Fruit fly (Drosophila melanogaster) whole organism, embryonic: ENCODE results near the gene CCAP.

Source experiments
- Abd-B ChIP-seq: fragments of 200-800 bp; sonication (Bioruptor generic); optimal IDR thresholded peaks from 2 replicates; lab custom pipeline; 2018; ENCODE audit warnings: missing biosample characterization, mild to moderate bottlenecking, missing genetic modification characterization, moderate library complexity
- Ada2b ChIP-seq: fragments of 200-800 bp; sonication (Bioruptor generic); IDR thresholded peaks from 2 replicates; pipeline ENCODE4 v1.3.6; 2022; ENCODE audit warnings: missing biosample characterization, missing genetic modification characterization
- Asciz ChIP-seq: fragments of 200-800 bp; sonication (Bioruptor generic); optimal IDR thresholded peaks from 2 replicates; lab custom pipeline; 2017; ENCODE audit warnings: missing biosample characterization, mild to moderate bottlenecking, missing genetic modification characterization, missing genetic modification reagents
- Atf3 ChIP-seq: fragments of 200-800 bp; sonication (Bioruptor generic); optimal IDR thresholded peaks from 3 replicates; lab custom pipeline; 2016; ENCODE audit warnings: missing biosample characterization, missing genetic modification characterization
- Bdp1 ChIP-seq: fragments of 200-800 bp; sonication (Bioruptor generic); optimal IDR thresholded peaks from 3 replicates; lab custom pipeline; 2016; ENCODE audit warnings: missing biosample characterization, missing genetic modification characterization
- CG10462 ChIP-seq: fragments of 200-800 bp; sonication (Bioruptor generic); optimal IDR thresholded peaks from 2 replicates; lab custom pipeline; 2016; ENCODE audit warnings: missing biosample characterization, missing genetic modification characterization
- CG14014 ChIP-seq: fragments of 200-800 bp; sonication (Bioruptor generic); IDR thresholded peaks from 2 replicates; pipeline ENCODE4 v1.3.6; 2022; ENCODE audit warnings: missing biosample characterization, missing genetic modification characterization
- CG14441 ChIP-seq: fragments of 200-800 bp; sonication (Bioruptor generic); IDR thresholded peaks from 2 replicates; pipeline ENCODE4 v1.3.6; 2022; ENCODE audit warnings: missing biosample characterization, missing genetic modification characterization
- CG15696 ChIP-seq: fragments of 200-800 bp; sonication (Bioruptor generic); optimal IDR thresholded peaks from 2 replicates; lab custom pipeline; 2019; ENCODE audit warnings: missing biosample characterization, mild to moderate bottlenecking, missing genetic modification characterization, moderate library complexity
- CG1603 ChIP-seq: fragments of 200-800 bp; sonication (Bioruptor generic); optimal IDR thresholded peaks from 2 replicates; lab custom pipeline; 2019; ENCODE audit warnings: missing biosample characterization, mild to moderate bottlenecking, missing genetic modification characterization, moderate library complexity
- CG18011 ChIP-seq: fragments of 200-800 bp; sonication (Bioruptor generic); optimal IDR thresholded peaks from 2 replicates; lab custom pipeline; 2017; ENCODE audit warnings: missing biosample characterization, missing genetic modification characterization, mild to moderate bottlenecking, moderate library complexity, missing genotype
- CG2120 ChIP-seq: fragments of 200-800 bp; sonication (Bioruptor generic); optimal IDR thresholded peaks from 3 replicates; lab custom pipeline; 2016; ENCODE audit warnings: missing biosample characterization, missing genetic modification characterization
- CG32772 ChIP-seq: fragments of 200-800 bp; sonication (Bioruptor generic); IDR thresholded peaks from 2 replicates; pipeline ENCODE4 v1.3.6; 2022; ENCODE audit warnings: missing biosample characterization, missing genetic modification characterization
- CG6791 ChIP-seq: fragments of 200-800 bp; sonication (Bioruptor generic); IDR thresholded peaks from 3 replicates; pipeline ENCODE4 v1.3.6; 2022; ENCODE audit warnings: missing biosample characterization, missing genetic modification characterization; ENCODE audit not compliant: partially characterized antibody
- CG8765 ChIP-seq: fragments of 200-800 bp; sonication (Bioruptor generic); IDR thresholded peaks from 2 replicates; pipeline ENCODE4 v1.3.6; 2022; ENCODE audit warnings: missing biosample characterization, missing genetic modification characterization
- CG9437 ChIP-seq: fragments of 200-800 bp; sonication (Bioruptor generic); optimal IDR thresholded peaks from 2 replicates; lab custom pipeline; 2018; ENCODE audit warnings: missing biosample characterization, mild to moderate bottlenecking, missing genetic modification characterization
- CG9797 ChIP-seq: fragments of 200-800 bp; sonication (Bioruptor generic); optimal IDR thresholded peaks from 3 replicates; lab custom pipeline; 2018; ENCODE audit warnings: missing biosample characterization, mild to moderate bottlenecking, missing genetic modification characterization
- Dfd ChIP-seq, 2 experiments: fragments of >200 bp; optimal IDR thresholded peaks; 2 replicates each; lab custom pipeline; 2017; ENCODE audit warnings: missing biosample characterization in 2 of 2, missing genetic modification characterization in 2 of 2
- Dll ChIP-seq: fragments of 200-800 bp; sonication (Bioruptor generic); IDR thresholded peaks from 4 replicates; pipeline ENCODE4 v1.3.6; 2022; ENCODE audit warnings: missing biosample characterization, missing genetic modification characterization; ENCODE audit not compliant: partially characterized antibody
- Fer1 ChIP-seq: fragments of 200-800 bp; sonication (Bioruptor generic); optimal IDR thresholded peaks from 2 replicates; lab custom pipeline; 2017; ENCODE audit warnings: missing biosample characterization, mild to moderate bottlenecking, missing genetic modification characterization
- Fer2 ChIP-seq: fragments of 200-800 bp; sonication (Bioruptor generic); optimal IDR thresholded peaks from 2 replicates; lab custom pipeline; 2018; ENCODE audit warnings: missing biosample characterization, mild to moderate bottlenecking, missing genetic modification characterization, moderate library complexity
- Fer3 ChIP-seq: fragments of 200-800 bp; sonication (Bioruptor generic); optimal IDR thresholded peaks from 2 replicates; lab custom pipeline; 2018; ENCODE audit warnings: missing biosample characterization, mild to moderate bottlenecking, missing genetic modification characterization, moderate library complexity
- Hmr ChIP-seq: fragments of 200-800 bp; sonication (Bioruptor generic); optimal IDR thresholded peaks from 3 replicates; lab custom pipeline; 2017; ENCODE audit warnings: mild to moderate bottlenecking, missing biosample characterization, missing genetic modification reagents, missing genetic modification characterization
- Lhr ChIP-seq: fragments of 200-800 bp; sonication (Bioruptor generic); optimal IDR thresholded peaks from 3 replicates; lab custom pipeline; 2017; ENCODE audit warnings: mild to moderate bottlenecking, missing biosample characterization, missing genetic modification reagents, missing genetic modification characterization
- Lpt ChIP-seq: fragments of >200 bp; optimal IDR thresholded peaks from 2 replicates; lab custom pipeline; 2018; ENCODE audit warnings: missing biosample characterization, missing genetic modification characterization
- NfI ChIP-seq: fragments of 200-800 bp; sonication (Bioruptor generic); optimal IDR thresholded peaks from 3 replicates; lab custom pipeline; 2018; ENCODE audit warnings: missing biosample characterization, mild to moderate bottlenecking, missing genetic modification characterization, moderate library complexity
- ara ChIP-seq: fragments of 200-800 bp; sonication (Bioruptor generic); IDR thresholded peaks from 2 replicates; pipeline ENCODE4 v1.3.6; 2022; ENCODE audit warnings: missing biosample characterization, missing genetic modification characterization
- ase ChIP-seq: fragments of 200-800 bp; sonication (Bioruptor generic); IDR thresholded peaks from 3 replicates; pipeline ENCODE4 v1.3.6; 2022; ENCODE audit warnings: missing biosample characterization, missing genetic modification characterization
- ash1 ChIP-seq: fragments of 200-800 bp; sonication (Bioruptor generic); optimal IDR thresholded peaks from 2 replicates; lab custom pipeline; 2018; ENCODE audit warnings: missing biosample characterization, mild to moderate bottlenecking, missing genetic modification characterization
- cas ChIP-seq: fragments of 200-800 bp; sonication (Bioruptor generic); IDR thresholded peaks from 2 replicates; pipeline ENCODE4 v1.3.6; 2022; ENCODE audit warnings: missing biosample characterization, missing genetic modification characterization
- caup ChIP-seq: fragments of 200-800 bp; sonication (Bioruptor generic); optimal IDR thresholded peaks from 3 replicates; lab custom pipeline; 2017; ENCODE audit warnings: missing biosample characterization, mild to moderate bottlenecking, missing genetic modification characterization, moderate library complexity; ENCODE audit not compliant: severe bottlenecking
- crol ChIP-seq: fragments of 200-800 bp; sonication (Bioruptor generic); IDR thresholded peaks from 2 replicates; pipeline ENCODE4 v1.3.6; 2022; ENCODE audit warnings: missing biosample characterization, missing genetic modification characterization
- dan ChIP-seq: fragments of 200-800 bp; sonication (Bioruptor generic); IDR thresholded peaks from 2 replicates; pipeline ENCODE4 v1.3.6; 2022; ENCODE audit warnings: missing biosample characterization, missing genetic modification characterization
- dati ChIP-seq: fragments of 200-800 bp; sonication (Bioruptor generic); IDR thresholded peaks from 2 replicates; pipeline ENCODE4 v1.3.6; 2022; ENCODE audit warnings: missing biosample characterization, missing genetic modification characterization
- gsb ChIP-seq: fragments of 200-800 bp; sonication (Bioruptor generic); IDR thresholded peaks from 2 replicates; pipeline ENCODE4 v1.3.6; 2022; ENCODE audit warnings: missing biosample characterization, missing genetic modification characterization
- her ChIP-seq: fragments of 200-800 bp; sonication (Bioruptor generic); optimal IDR thresholded peaks from 2 replicates; lab custom pipeline; 2016; ENCODE audit warnings: missing biosample characterization, missing genetic modification characterization
- jumu ChIP-seq: fragments of 200-800 bp; sonication (Bioruptor generic); optimal IDR thresholded peaks from 3 replicates; lab custom pipeline; 2016; ENCODE audit warnings: missing biosample characterization, missing genetic modification characterization
- klu ChIP-seq: fragments of 200-800 bp; sonication (Bioruptor generic); IDR thresholded peaks from 2 replicates; pipeline ENCODE4 v1.3.6; 2022; ENCODE audit warnings: missing biosample characterization, missing genetic modification characterization
- luna ChIP-seq: fragments of 200-800 bp; sonication (Bioruptor generic); optimal IDR thresholded peaks from 2 replicates; lab custom pipeline; 2016; ENCODE audit warnings: missing biosample characterization, missing genetic modification characterization
- mam ChIP-seq: fragments of 200-800 bp; sonication (Bioruptor generic); optimal IDR thresholded peaks from 3 replicates; lab custom pipeline; 2016; ENCODE audit warnings: missing biosample characterization, missing genetic modification characterization
- phol ChIP-seq: fragments of 200-800 bp; sonication (Bioruptor generic); optimal IDR thresholded peaks from 3 replicates; lab custom pipeline; 2018; ENCODE audit warnings: missing biosample characterization, mild to moderate bottlenecking, missing genetic modification characterization, moderate library complexity
- run ChIP-seq: fragments of 200-800 bp; sonication (Bioruptor generic); optimal IDR thresholded peaks from 3 replicates; lab custom pipeline; 2018; ENCODE audit warnings: missing biosample characterization, mild to moderate bottlenecking, missing genetic modification characterization
- sc ChIP-seq, 3 experiments: fragments of >200 bp in 2 of 3; fragments of 200-800 bp in 1 of 3; sonication (Bioruptor generic) in 1 of 3; optimal IDR thresholded peaks; 2 replicates in 2 of 3; 3 replicates in 1 of 3; lab custom pipeline; 2017; ENCODE audit warnings: mild to moderate bottlenecking in 1 of 3, missing biosample characterization in 1 of 3, missing genetic modification characterization in 1 of 3, missing genetic modification reagents in 1 of 3
- scrt ChIP-seq: fragments of 200-800 bp; sonication (Bioruptor generic); optimal IDR thresholded peaks from 2 replicates; lab custom pipeline; 2018; ENCODE audit warnings: missing biosample characterization, mild to moderate bottlenecking, missing genetic modification characterization, moderate library complexity
- sens ChIP-seq: fragments of 200-800 bp; sonication (Bioruptor generic); peaks from one replicate; lab custom pipeline; 2016; ENCODE audit warnings: missing biosample characterization, missing genetic modification characterization
- slou ChIP-seq: fragments of 200-800 bp; sonication (Bioruptor generic); optimal IDR thresholded peaks from 3 replicates; lab custom pipeline; 2016; ENCODE audit warnings: missing biosample characterization, missing genetic modification characterization
- sna ChIP-seq: fragments of 200-800 bp; sonication (Bioruptor generic); IDR thresholded peaks from 2 replicates; pipeline ENCODE4 v1.3.6; 2022; ENCODE audit warnings: missing biosample characterization, missing genetic modification characterization; ENCODE audit not compliant: partially characterized antibody
- sug ChIP-seq: fragments of 200-800 bp; optimal IDR thresholded peaks from 2 replicates; lab custom pipeline; 2019; ENCODE audit warnings: missing biosample characterization, mild to moderate bottlenecking, missing genetic modification characterization, moderate library complexity
- tin ChIP-seq: fragments of 200-800 bp; sonication (Bioruptor generic); optimal IDR thresholded peaks from 3 replicates; lab custom pipeline; 2016; ENCODE audit warnings: missing biosample characterization, missing genetic modification characterization
- trh ChIP-seq: fragments of 200-800 bp; sonication (Bioruptor generic); optimal IDR thresholded peaks from 2 replicates; lab custom pipeline; 2016; ENCODE audit warnings: missing biosample characterization, missing genetic modification characterization
- zfh1 ChIP-seq: fragments of 200-800 bp; sonication (Bioruptor generic); IDR thresholded peaks from 3 replicates; pipeline ENCODE4 v1.3.6; 2022; ENCODE audit warnings: missing biosample characterization, missing genetic modification characterization

Gene CCAP

DNA sequence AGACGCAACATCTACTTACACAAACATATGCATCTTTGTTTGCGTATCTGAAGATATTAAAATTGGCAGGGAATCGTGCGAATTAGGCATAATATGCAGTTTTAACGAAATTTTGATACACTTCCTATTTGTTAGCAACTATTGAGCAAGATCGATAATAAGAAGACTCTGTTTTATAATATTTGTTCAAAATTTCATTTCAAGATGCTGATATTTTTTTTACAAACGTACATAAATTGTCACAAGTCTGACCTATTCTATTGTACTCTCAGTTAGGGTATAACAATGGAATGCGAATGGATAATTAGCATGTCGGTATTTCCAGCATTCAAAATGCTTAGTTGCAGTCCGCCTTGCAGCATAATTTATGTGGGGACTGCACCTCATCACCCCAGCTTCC, 26.0 kb upstream of the CCAP start (continued):
- TF ChIP-seq CG14014 (GFP tag; lab: Robert Waterston, UW), result no peak
- no peak for TF ChIP-seq Atf3 (GFP tag; lab: Kevin White, UChicago)
- TF ChIP-seq Dll, result no peak
- peak; percentile 41; the same call in 1 of the 3 replicates for TF ChIP-seq ase
- TF ChIP-seq trh (GFP tag; lab: Kevin White, UChicago), result no peak
- no peak for TF ChIP-seq Bdp1 (GFP tag; lab: Kevin White, UChicago)
- TF ChIP-seq tin (GFP tag; lab: Kevin White, UChicago), result no peak
- no peak for TF ChIP-seq cas
- no peak for TF ChIP-seq Fer1 (GFP tag; lab: Kevin White, UChicago)
- TF ChIP-seq CG10462 (GFP tag; lab: Kevin White, UChicago), result no peak
- peak; percentile 32; the same call in 1 of the 2 replicates for TF ChIP-seq CG14441
- TF ChIP-seq CG15696, result no peak
- TF ChIP-seq slou (GFP tag; lab: Kevin White, UChicago), result no peak
- TF ChIP-seq CG32772 (GFP tag; lab: Robert Waterston, UW), result 0 out of 2 replicates have a peak, but pooled peaks have one; percentile 7
- no peak for TF ChIP-seq run (tag; lab: Kevin White, UChicago)
- TF ChIP-seq sna (GFP tag; lab: Robert Waterston, UW), result no peak
- TF ChIP-seq CG9437 (GFP tag; lab: Kevin White, UChicago), result no peak
- no peak for TF ChIP-seq jumu (GFP tag; lab: Kevin White, UChicago)
- no peak for TF ChIP-seq sug
- TF ChIP-seq Abd-B (GFP tag; lab: Kevin White, UChicago), result no peak
- TF ChIP-seq crol, result no peak
- no peak for TF ChIP-seq scrt (GFP tag; lab: Kevin White, UChicago)
- peak; percentile 30 for TF ChIP-seq CG1603 (tag; lab: Kevin White, UChicago)
- TF ChIP-seq NfI (GFP tag; lab: Kevin White, UChicago), result no peak
- TF ChIP-seq CG9797 (GFP tag; lab: Kevin White, UChicago), result no peak
- no peak for TF ChIP-seq Fer2 (tag; lab: Kevin White, UChicago)
- peak; percentile 33; the same call in 1 of the 3 replicates for TF ChIP-seq zfh1 (GFP tag; lab: Robert Waterston, UW)
- TF ChIP-seq Lhr (GFP tag; lab: Kevin White, UChicago), result no peak
- no peak for TF ChIP-seq Dfd (GFP tag; optimal IDR thresholded peaks at IDR 0.05; lab: Kevin White, UChicago)
- no peak for TF ChIP-seq dan
- no peak for TF ChIP-seq CG8765 (GFP tag; lab: Robert Waterston, UW)
- TF ChIP-seq ash1 (GFP tag; lab: Kevin White, UChicago), result no peak
- TF ChIP-seq Hmr (GFP tag; lab: Kevin White, UChicago), result peak; percentile 3
- TF ChIP-seq Fer3 (tag; lab: Kevin White, UChicago), result no peak
- no peak for TF ChIP-seq CG18011 (GFP tag; lab: Kevin White, UChicago)
- no peak for TF ChIP-seq CG6791 (GFP tag; lab: Robert Waterston, UW)
- TF ChIP-seq Asciz (GFP tag; lab: Kevin White, UChicago), result no peak
- no peak for TF ChIP-seq gsb
- TF ChIP-seq dati, result no peak
- no peak for TF ChIP-seq Ada2b (GFP tag; lab: Robert Waterston, UW)
- TF ChIP-seq her (GFP tag; lab: Kevin White, UChicago), result no peak
- TF ChIP-seq caup (GFP tag; lab: Kevin White, UChicago), result no peak
- no peak for TF ChIP-seq luna (GFP tag; lab: Kevin White, UChicago)
- TF ChIP-seq sens (GFP tag; lab: Kevin White, UChicago), result peak; percentile 22
- TF ChIP-seq ara, result peak; percentile 41; the same call in 1 of the 2 replicates
- no peak for TF ChIP-seq Lpt (GFP tag; lab: Kevin White, UChicago)
- peak; percentile 42; the same call in 1 of the 2 replicates for TF ChIP-seq klu (GFP tag; lab: Robert Waterston, UW)
- TF ChIP-seq phol, result peak; percentile 19
- TF ChIP-seq sc (optimal IDR thresholded peaks at IDR 0.05; lab: Kevin White, UChicago), result no peak
- TF ChIP-seq sc (GFP tag; optimal IDR thresholded peaks at IDR 0.05; lab: Kevin White, UChicago), result no peak
- TF ChIP-seq mam (GFP tag; lab: Kevin White, UChicago), result peak; percentile 7
- peak; percentile 27 for TF ChIP-seq CG2120 (GFP tag; lab: Kevin White, UChicago)
